Fruit fly (Drosophila melanogaster) whole organism, pupa: Measurements from ENCODE around the gene CG11504.

Experiments
- CG10348 ChIP-seq: fragments of 200-800 bp; sonication (Bioruptor generic); IDR thresholded peaks from 2 replicates; pipeline ENCODE4 v1.3.6; 2022; ENCODE audit warnings: missing biosample characterization, missing genetic modification characterization
- CG12605 ChIP-seq: fragments of 200-800 bp; sonication (Bioruptor generic); IDR thresholded peaks from 2 replicates; pipeline ENCODE4 v1.3.6; 2022; ENCODE audit warnings: missing biosample characterization, missing genetic modification characterization
- CG13204 ChIP-seq: fragments of 200-800 bp; sonication (Bioruptor generic); optimal IDR thresholded peaks from 2 replicates; lab custom pipeline; 2018; ENCODE audit warnings: missing biosample characterization, mild to moderate bottlenecking, missing genetic modification characterization, moderate library complexity
- CG14655 ChIP-seq: fragments of 200-800 bp; sonication (Bioruptor generic); optimal IDR thresholded peaks from 3 replicates; lab custom pipeline; 2017; ENCODE audit warnings: mild to moderate bottlenecking, missing biosample characterization, missing genetic modification reagents, missing genetic modification characterization
- CG15710 ChIP-seq: fragments of 200-800 bp; sonication (Bioruptor generic); optimal IDR thresholded peaks from 2 replicates; lab custom pipeline; 2018; ENCODE audit warnings: missing biosample characterization, mild to moderate bottlenecking, missing genetic modification characterization, moderate library complexity
- CG17806 ChIP-seq: fragments of 200-800 bp; sonication (Bioruptor generic); optimal IDR thresholded peaks from 2 replicates; lab custom pipeline; 2018; ENCODE audit warnings: missing biosample characterization, mild to moderate bottlenecking, missing genetic modification characterization, moderate library complexity
- CG32121 ChIP-seq: fragments of 200-800 bp; sonication (Bioruptor generic); IDR thresholded peaks from 2 replicates; pipeline ENCODE4 v1.3.6; 2022; ENCODE audit warnings: missing biosample characterization, missing genetic modification characterization
- CG34367 ChIP-seq: fragments of 200-800 bp; sonication (Bioruptor generic); optimal IDR thresholded peaks from 2 replicates; lab custom pipeline; 2018; ENCODE audit warnings: missing biosample characterization, mild to moderate bottlenecking, missing genetic modification characterization
- CG4496 ChIP-seq: fragments of 200-800 bp; sonication (Bioruptor generic); IDR thresholded peaks from 3 replicates; pipeline ENCODE4 v1.3.6; 2022; ENCODE audit warnings: missing biosample characterization, missing genetic modification characterization
- CG8159 ChIP-seq: fragments of 200-800 bp; sonication (Bioruptor generic); optimal IDR thresholded peaks from 3 replicates; lab custom pipeline; 2018; ENCODE audit warnings: missing biosample characterization, mild to moderate bottlenecking, missing genetic modification characterization, moderate library complexity
- CG8301 ChIP-seq: fragments of 200-800 bp; sonication (Bioruptor generic); optimal IDR thresholded peaks from 2 replicates; lab custom pipeline; 2018; ENCODE audit warnings: missing biosample characterization, mild to moderate bottlenecking, missing genetic modification characterization
- CG9948 ChIP-seq: fragments of 200-800 bp; sonication (Bioruptor generic); optimal IDR thresholded peaks from 2 replicates; lab custom pipeline; 2018; ENCODE audit warnings: missing biosample characterization, mild to moderate bottlenecking, missing genetic modification characterization, moderate library complexity
- D1 ChIP-seq: fragments of 200-800 bp; sonication (Bioruptor generic); optimal IDR thresholded peaks from 2 replicates; lab custom pipeline; 2018; ENCODE audit warnings: missing biosample characterization, mild to moderate bottlenecking, missing genetic modification characterization, moderate library complexity
- EcR ChIP-seq: fragments of 200-800 bp; sonication (Bioruptor generic); optimal IDR thresholded peaks from 3 replicates; lab custom pipeline; 2019; ENCODE audit warnings: missing biosample characterization, missing genetic modification characterization, mild to moderate bottlenecking, moderate library complexity, missing genetic modification reagents
- Ets98B ChIP-seq: fragments of 200-800 bp; sonication (Bioruptor generic); IDR thresholded peaks from 2 replicates; pipeline ENCODE4 v1.3.6; 2022; ENCODE audit warnings: missing biosample characterization, missing genetic modification characterization
- Pif1A ChIP-seq: fragments of 200-800 bp; sonication (Bioruptor generic); optimal IDR thresholded peaks from 3 replicates; lab custom pipeline; 2016; ENCODE audit warnings: missing biosample characterization, missing genetic modification characterization
- Pif1B ChIP-seq: fragments of 200-800 bp; sonication (Bioruptor generic); optimal IDR thresholded peaks from 3 replicates; lab custom pipeline; 2016; ENCODE audit warnings: missing biosample characterization, missing genetic modification characterization
- Snoo ChIP-seq: fragments of 200-800 bp; sonication (Bioruptor generic); optimal IDR thresholded peaks from 3 replicates; lab custom pipeline; 2017; ENCODE audit warnings: missing biosample characterization, mild to moderate bottlenecking, missing genetic modification characterization, inconsistent platforms
- fd96Ca ChIP-seq: fragments of 200-800 bp; sonication (Bioruptor generic); IDR thresholded peaks from 3 replicates; pipeline ENCODE4 v1.3.6; 2022; ENCODE audit warnings: missing biosample characterization, missing genetic modification characterization
- gl ChIP-seq: fragments of 200-800 bp; sonication (Bioruptor generic); optimal IDR thresholded peaks from 2 replicates; lab custom pipeline; 2018; ENCODE audit warnings: missing biosample characterization, mild to moderate bottlenecking, missing genetic modification characterization
- rn ChIP-seq: fragments of 200-800 bp; sonication (Bioruptor generic); IDR thresholded peaks from 2 replicates; pipeline ENCODE4 v1.3.6; 2022; ENCODE audit warnings: missing biosample characterization, missing genetic modification characterization

Gene CG11504

dm6 chr3R:30012602-30013489 is 15.1 kb downstream of the CG11504 start:
- peak; percentile 58 for TF ChIP-seq CG14655
- no peak for TF ChIP-seq D1 (tag; lab: Kevin White, UChicago)
- no peak for TF ChIP-seq gl (tag; lab: Kevin White, UChicago)
- peak; percentile 68; the same call in 2 of the 3 replicates for TF ChIP-seq fd96Ca (GFP tag; lab: Robert Waterston, UW)
- no peak for TF ChIP-seq Snoo (tag; lab: Kevin White, UChicago)
- no peak for TF ChIP-seq Pif1A
- peak; percentile 32; the same call in 1 of the 2 replicates for TF ChIP-seq rn (GFP tag; lab: Robert Waterston, UW)
- no peak for TF ChIP-seq CG17806 (tag; lab: Kevin White, UChicago)
- peak; percentile 38 for TF ChIP-seq CG8301 (tag; lab: Kevin White, UChicago)
- peak; percentile 72 for TF ChIP-seq CG4496 (GFP tag; lab: Robert Waterston, UW)
- TF ChIP-seq CG32121 (GFP tag; lab: Robert Waterston, UW), result peak; percentile 64
- TF ChIP-seq Ets98B (GFP tag; lab: Robert Waterston, UW), result peak; percentile 66; the same call in 1 of the 2 replicates

dm6 chr3R:30013909-30014308 is 16.2 kb downstream of the CG11504 start:
- TF ChIP-seq EcR (GFP tag; lab: Kevin White, UChicago) (no peak), Pif1A (peak; percentile 76), CG32121 (GFP tag; lab: Robert Waterston, UW) (no peak; the same call in 1 of the 2 replicates), CG8301 (tag; lab: Kevin White, UChicago) (peak; percentile 48), CG15710 (tag; lab: Kevin White, UChicago) (peak; percentile 18), CG9948 (tag; lab: Kevin White, UChicago) (no peak), CG34367 (tag; lab: Kevin White, UChicago) (peak; percentile 23), Snoo (tag; lab: Kevin White, UChicago) (peak; percentile 3), CG8159 (tag; lab: Kevin White, UChicago) (peak; percentile 40), CG4496 (GFP tag; lab: Robert Waterston, UW) (peak; percentile 54; the same call in 1 of the 3 replicates), fd96Ca (GFP tag; lab: Robert Waterston, UW) (peak; percentile 39; the same call in 2 of the 3 replicates), CG14655 (peak; percentile 58), CG17806 (tag; lab: Kevin White, UChicago) (peak; percentile 47), D1 (tag; lab: Kevin White, UChicago) (no peak), CG13204 (GFP tag; lab: Kevin White, UChicago) (peak; percentile 78), Pif1B (GFP tag; lab: Kevin White, UChicago) (peak; percentile 64), rn (GFP tag; lab: Robert Waterston, UW) (no peak), gl (tag; lab: Kevin White, UChicago) (peak; percentile 94), CG10348 (GFP tag; lab: Robert Waterston, UW) (no peak), Ets98B (GFP tag; lab: Robert Waterston, UW) (peak; percentile 77), CG12605 (GFP tag; lab: Robert Waterston, UW) (peak; percentile 87)

- TF ChIP-seq EcR (GFP tag; lab: Kevin White, UChicago) (no peak), CG12605 (GFP tag; lab: Robert Waterston, UW) (no peak), CG15710 (tag; lab: Kevin White, UChicago) (no peak), Pif1B (GFP tag; lab: Kevin White, UChicago) (no peak), CG34367 (tag; lab: Kevin White, UChicago) (no peak), CG17806 (tag; lab: Kevin White, UChicago) (no peak)
These were observed 16.8 kb downstream of the CG11504 start for dm6 chr3R:30014480-30014879.

- TF ChIP-seq CG15710 (tag; lab: Kevin White, UChicago) (no peak), EcR (GFP tag; lab: Kevin White, UChicago) (no peak), Snoo (tag; lab: Kevin White, UChicago) (no peak), rn (GFP tag; lab: Robert Waterston, UW) (no peak), CG8301 (tag; lab: Kevin White, UChicago) (peak; percentile 6), gl (tag; lab: Kevin White, UChicago) (no peak), Pif1B (GFP tag; lab: Kevin White, UChicago) (no peak), CG8159 (tag; lab: Kevin White, UChicago) (no peak), D1 (tag; lab: Kevin White, UChicago) (no peak), CG9948 (tag; lab: Kevin White, UChicago) (no peak), CG13204 (GFP tag; lab: Kevin White, UChicago) (peak; percentile 45), CG14655 (no peak), Ets98B (GFP tag; lab: Robert Waterston, UW) (peak; percentile 40; the same call in 1 of the 2 replicates), CG32121 (GFP tag; lab: Robert Waterston, UW) (0 out of 2 replicates have a peak, but pooled peaks have one; percentile 24), CG10348 (GFP tag; lab: Robert Waterston, UW) (no peak), CG34367 (tag; lab: Kevin White, UChicago) (peak; percentile 7), CG12605 (GFP tag; lab: Robert Waterston, UW) (peak; percentile 44; the same call in 1 of the 2 replicates), CG17806 (tag; lab: Kevin White, UChicago) (peak; percentile 6), fd96Ca (GFP tag; lab: Robert Waterston, UW) (no peak), CG4496 (GFP tag; lab: Robert Waterston, UW) (0 out of 3 replicates have a peak, but pooled peaks have one; percentile 36), Pif1A (no peak)
These were observed 17.3 kb downstream of the CG11504 start, which contains the start of gene CG7920 for dm6 chr3R:30014977-30015514. CG7920 (minus strand) TSS chr3R:30015284.
